Worm (Caenorhabditis elegans): ENCODE results near the gene glt-7.

DNA sequence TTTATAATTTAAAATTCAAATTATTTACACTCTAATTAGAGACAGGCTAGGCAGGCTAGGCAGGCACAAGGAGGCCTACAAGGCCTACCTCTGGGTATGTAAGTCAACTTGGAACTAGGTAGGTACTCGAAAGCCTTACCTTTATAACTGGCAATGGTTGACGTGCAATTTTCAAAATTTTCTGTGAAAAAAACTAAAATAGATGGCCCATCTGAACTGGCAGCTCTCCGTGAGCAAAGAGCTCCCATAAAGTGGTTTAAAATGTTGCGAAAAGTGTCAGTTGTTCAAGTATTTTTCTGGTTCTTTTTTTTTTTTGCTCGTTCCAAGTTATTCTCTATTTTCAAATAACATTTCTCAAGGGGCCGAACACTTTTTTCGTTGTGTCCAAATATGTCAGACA is 47.9 kb upstream of the glt-7 start:
- TF ChIP-seq unc-39 (tag; optimal IDR thresholded peaks at IDR 0.05) (no peak), nhr-76 (tag; optimal IDR thresholded peaks at IDR 0.05) (no peak), nhr-28 (tag; optimal IDR thresholded peaks at IDR 0.05) (no peak), snpc-4 (tag; optimal IDR thresholded peaks at IDR 0.05) (no peak), ceh-39 (tag; optimal IDR thresholded peaks at IDR 0.05) (no peak), lsy-2 (tag; optimal IDR thresholded peaks at IDR 0.05) (no peak), elt-3 (tag; optimal IDR thresholded peaks at IDR 0.05) (no peak), ces-1 (GFP tag; optimal IDR thresholded peaks at IDR 0.05) (no peak), ceh-43 (GFP tag; optimal IDR thresholded peaks at IDR 0.05) (no peak)

All from whole organism, mixed stage, embryonic.